Fruit fly (Drosophila melanogaster) whole organism, larva: ENCODE data around the gene CG6928.

Source experiments
- noc ChIP-seq: fragments of 200-800 bp; sonication (Bioruptor generic); optimal IDR thresholded peaks from 3 replicates; lab custom pipeline; 2019; ENCODE audit warnings: missing biosample characterization, mild to moderate bottlenecking, missing genetic modification characterization, moderate library complexity

Gene CG6928

dm6 chr3L:12044279-12044678, 41.3 kb downstream of the CG6928 start, which contains the start of gene CG43638:
CG43638 (plus strand) TSS chr3L:12044579.
- no peak for TF ChIP-seq noc (tag; lab: Kevin White, UChicago)

- TF ChIP-seq noc (tag; lab: Kevin White, UChicago) = no peak
Observed at dm6 chr3L:12045443-12045842, 42.5 kb downstream of the CG6928 start.

dm6 chr3L:12049597-12050311, 46.8 kb downstream of the CG6928 start:
- no peak for TF ChIP-seq noc (tag; lab: Kevin White, UChicago)

dm6 chr3L:12050629-12051028, 47.7 kb downstream of the CG6928 start:
- TF ChIP-seq noc (tag; lab: Kevin White, UChicago) = peak; percentile 41

dm6 chr3L:12053695-12054094, 50.7 kb downstream of the CG6928 start:
- no peak for TF ChIP-seq noc (tag; lab: Kevin White, UChicago)

- TF ChIP-seq noc (tag; lab: Kevin White, UChicago) = peak; percentile 57
Observed at dm6 chr3L:12056286-12057178, 53.6 kb downstream of the CG6928 start.

- no peak for TF ChIP-seq noc (tag; lab: Kevin White, UChicago)
Observed at dm6 chr3L:12057585-12057984, 54.6 kb downstream of the CG6928 start.
